Fruit fly (Drosophila melanogaster) whole organism, wandering third instar larva: ENCODE data around the gene AP-1-2beta.

ENCODE experiments used
- CG32264 ChIP-seq: fragments of 200-800 bp; sonication (Bioruptor generic); optimal IDR thresholded peaks from 2 replicates; lab custom pipeline; 2016; ENCODE audit warnings: missing biosample characterization, missing genetic modification characterization
- CG9705 ChIP-seq: fragments of 200-800 bp; sonication (Bioruptor generic); optimal IDR thresholded peaks from 2 replicates; lab custom pipeline; 2018; ENCODE audit warnings: missing biosample characterization, mild to moderate bottlenecking, missing genetic modification characterization
- CrebA ChIP-seq: fragments of 200-800 bp; sonication (Bioruptor generic); optimal IDR thresholded peaks from 2 replicates; lab custom pipeline; 2016; ENCODE audit warnings: missing biosample characterization, mild to moderate bottlenecking, missing genetic modification characterization, borderline replicate concordance
- Dfd ChIP-seq: fragments of >200 bp; optimal IDR thresholded peaks from 2 replicates; lab custom pipeline; 2017; ENCODE audit warnings: missing biosample characterization, missing genetic modification characterization
- GATAd ChIP-seq: sonication (Bioruptor generic); optimal IDR thresholded peaks from 2 replicates; lab custom pipeline; 2016; ENCODE audit warnings: missing biosample characterization, missing genetic modification characterization
- HLH106 ChIP-seq: fragments of 200-800 bp; optimal IDR thresholded peaks from 3 replicates; lab custom pipeline; 2019; ENCODE audit warnings: missing biosample characterization, mild to moderate bottlenecking, missing genetic modification characterization, moderate library complexity
- Hnf4 ChIP-seq: fragments of 200-800 bp; sonication (Bioruptor generic); optimal IDR thresholded peaks from 2 replicates; lab custom pipeline; 2016; ENCODE audit warnings: missing biosample characterization, mild to moderate bottlenecking, missing genetic modification characterization
- Hr78 ChIP-seq: fragments of >200 bp; optimal IDR thresholded peaks from 2 replicates; lab custom pipeline; 2017; ENCODE audit warnings: missing biosample characterization, missing genetic modification characterization
- Hr83 ChIP-seq: fragments of 200-300 bp; sonication (Bioruptor generic); optimal IDR thresholded peaks from 2 replicates; lab custom pipeline; 2016; ENCODE audit warnings: missing biosample characterization, mild to moderate bottlenecking, missing genetic modification characterization, moderate library complexity; ENCODE audit not compliant: poor library complexity, severe bottlenecking
- Jra ChIP-seq: sonication (Bioruptor generic); optimal IDR thresholded peaks from 2 replicates; lab custom pipeline; 2016; ENCODE audit warnings: missing biosample characterization, missing genetic modification characterization
- Mio ChIP-seq: sonication (Bioruptor generic); optimal IDR thresholded peaks from 2 replicates; lab custom pipeline; 2016; ENCODE audit warnings: missing biosample characterization, missing genetic modification characterization
- Myc ChIP-seq: fragments of >200 bp; optimal IDR thresholded peaks from 2 replicates; lab custom pipeline; 2017
- N ChIP-seq: fragments of >200 bp; optimal IDR thresholded peaks from 2 replicates; lab custom pipeline; 2018; ENCODE audit warnings: missing biosample characterization, missing external identifiers, missing genetic modification characterization
- Rel ChIP-seq, 2 experiments: fragments of 200-800 bp; sonication (Bioruptor generic) in 1 of 2; optimal IDR thresholded peaks; 2 replicates in 1 of 2; 3 replicates in 1 of 2; lab custom pipeline; 2016 to 2019; ENCODE audit warnings: mild to moderate bottlenecking in 2 of 2, missing biosample characterization in 2 of 2, missing genetic modification characterization in 2 of 2, moderate library complexity in 1 of 2
- Sp1 ChIP-seq: fragments of 200-800 bp; sonication (Bioruptor generic); optimal IDR thresholded peaks from 3 replicates; lab custom pipeline; 2019; ENCODE audit warnings: missing biosample characterization, mild to moderate bottlenecking, missing genetic modification characterization, moderate library complexity
- br ChIP-seq: fragments of 200-800 bp; sonication (Bioruptor generic); optimal IDR thresholded peaks from 2 replicates; lab custom pipeline; 2016; ENCODE audit warnings: missing biosample characterization, missing genetic modification characterization
- brk ChIP-seq: fragments of 200-800 bp; sonication (Bioruptor generic); optimal IDR thresholded peaks from 2 replicates; lab custom pipeline; 2016; ENCODE audit warnings: missing biosample characterization, mild to moderate bottlenecking, missing genetic modification characterization
- dl ChIP-seq, 2 experiments: fragments of 175-275, 200-275 bp in 1 of 2; fragments of 200-275 bp in 1 of 2; sonication (Bioruptor generic); optimal IDR thresholded peaks; lab custom pipeline; 2018; ENCODE audit warnings: mild to moderate bottlenecking in 2 of 2, missing biosample characterization in 2 of 2, missing genetic modification characterization in 2 of 2, moderate library complexity in 2 of 2; ENCODE audit not compliant: partially characterized antibody in 2 of 2, insufficient read depth in 1 of 2
- dmrt93B ChIP-seq: fragments of 200-800 bp; sonication (Bioruptor generic); optimal IDR thresholded peaks from 2 replicates; lab custom pipeline; 2018; ENCODE audit warnings: missing biosample characterization, mild to moderate bottlenecking, missing genetic modification characterization
- dsf ChIP-seq: sonication (Bioruptor generic); optimal IDR thresholded peaks from 2 replicates; lab custom pipeline; 2016; ENCODE audit warnings: missing biosample characterization, missing genetic modification characterization, borderline replicate concordance
- ey ChIP-seq: fragments of 200-800 bp; sonication (Bioruptor generic); optimal IDR thresholded peaks from 2 replicates; lab custom pipeline; 2016; ENCODE audit warnings: missing biosample characterization, missing genetic modification characterization
- foxo ChIP-seq, 2 experiments: fragments of 200-800 bp; sonication (Bioruptor generic); optimal IDR thresholded peaks; 2 replicates in 1 of 2; 3 replicates in 1 of 2; lab custom pipeline; 2016 to 2017; ENCODE audit warnings: missing biosample characterization in 2 of 2, missing genetic modification characterization in 2 of 2
- fru ChIP-seq: fragments of 200-800 bp; sonication (Bioruptor generic); optimal IDR thresholded peaks from 3 replicates; lab custom pipeline; 2016; ENCODE audit warnings: missing biosample characterization, mild to moderate bottlenecking, missing genetic modification characterization
- h ChIP-seq: fragments of 200-800 bp; sonication (Bioruptor generic); optimal IDR thresholded peaks from 3 replicates; lab custom pipeline; 2016; ENCODE audit warnings: missing biosample characterization, mild to moderate bottlenecking, missing genetic modification characterization
- jim ChIP-seq: fragments of 175-275, 200-325 bp; sonication (Bioruptor generic); optimal IDR thresholded peaks from 2 replicates; lab custom pipeline; 2016; ENCODE audit warnings: missing biosample characterization, mild to moderate bottlenecking, missing genetic modification characterization
- lola ChIP-seq: fragments of >200 bp; optimal IDR thresholded peaks from 2 replicates; lab custom pipeline; 2017; ENCODE audit warnings: missing biosample characterization, missing genetic modification characterization
- psq ChIP-seq: fragments of 200-800 bp; sonication (Bioruptor generic); optimal IDR thresholded peaks from 3 replicates; lab custom pipeline; 2017; ENCODE audit warnings: missing biosample characterization, mild to moderate bottlenecking, missing genetic modification characterization, moderate library complexity
- rgr ChIP-seq: fragments of 200-800 bp; sonication (Bioruptor generic); optimal IDR thresholded peaks from 3 replicates; lab custom pipeline; 2016; ENCODE audit warnings: missing biosample characterization, mild to moderate bottlenecking, missing genetic modification characterization
- sage ChIP-seq: fragments of 200-800 bp; sonication (Bioruptor generic); optimal IDR thresholded peaks from 2 replicates; lab custom pipeline; 2016; ENCODE audit warnings: missing biosample characterization, mild to moderate bottlenecking, missing genetic modification characterization
- sv ChIP-seq: fragments of 200-800 bp; sonication (Bioruptor generic); optimal IDR thresholded peaks from 3 replicates; lab custom pipeline; 2016; ENCODE audit warnings: missing biosample characterization, missing genetic modification characterization
- tai ChIP-seq: sonication (Bioruptor generic); optimal IDR thresholded peaks from 2 replicates; lab custom pipeline; 2016; ENCODE audit warnings: missing biosample characterization, missing genetic modification characterization
- usp ChIP-seq: fragments of >200 bp; optimal IDR thresholded peaks from 2 replicates; lab custom pipeline; 2017; ENCODE audit warnings: missing biosample characterization, missing genetic modification characterization
- woc ChIP-seq: sonication (Bioruptor generic); optimal IDR thresholded peaks from 2 replicates; lab custom pipeline; 2016; ENCODE audit warnings: missing biosample characterization, mild to moderate bottlenecking, missing genetic modification characterization

AP-1-2beta gene

dm6 chrX:19764824-19765489 lies 34.2 kb downstream of the AP-1-2beta start, which contains the start of gene CG12702:
CG12702 (minus strand) TSS chrX:19764874.
- TF ChIP-seq usp (GFP tag; lab: Kevin White, UChicago), result no peak
- no peak for TF ChIP-seq Sp1 (GFP tag; lab: Kevin White, UChicago)
- no peak for TF ChIP-seq N (GFP tag; lab: Kevin White, UChicago)
- TF ChIP-seq woc (GFP tag; lab: Kevin White, UChicago), result no peak
- no peak for TF ChIP-seq HLH106 (tag; lab: Kevin White, UChicago)
- no peak for TF ChIP-seq h (GFP tag; lab: Kevin White, UChicago)
- TF ChIP-seq Dfd, result no peak
- no peak for TF ChIP-seq jim (GFP tag; lab: Kevin White, UChicago)
- TF ChIP-seq sage (GFP tag; lab: Kevin White, UChicago), result no peak
- no peak for TF ChIP-seq dsf
- no peak for TF ChIP-seq psq (GFP tag; lab: Kevin White, UChicago)
- TF ChIP-seq sv (GFP tag; lab: Kevin White, UChicago), result no peak
- TF ChIP-seq Hr83 (GFP tag; lab: Kevin White, UChicago), result no peak
- no peak for TF ChIP-seq brk (GFP tag; lab: Kevin White, UChicago)

- TF ChIP-seq dl (GFP tag; optimal IDR thresholded peaks at IDR 0.05; lab: Kevin White, UChicago; ENCODE audit: insufficient read depth in 1 of 2, partially characterized antibody in 2 of 2) (no peak), tai (GFP tag; lab: Kevin White, UChicago) (no peak), Myc (lab: Kevin White, UChicago) (no peak), lola (GFP tag; lab: Kevin White, UChicago) (no peak), sv (GFP tag; lab: Kevin White, UChicago) (no peak), Mio (no peak), ey (no peak), rgr (GFP tag; lab: Kevin White, UChicago) (no peak), Rel (GFP tag; optimal IDR thresholded peaks at IDR 0.05; lab: Kevin White, UChicago) (no peak), Rel (tag; optimal IDR thresholded peaks at IDR 0.05; lab: Kevin White, UChicago) (no peak)
Observed at dm6 chrX:19765490-19766212, 34.8 kb downstream of the AP-1-2beta start.

dm6 chrX:19769821-19770519 lies 39.2 kb downstream of the AP-1-2beta start:
- peak; percentile 61 for TF ChIP-seq Sp1 (GFP tag; lab: Kevin White, UChicago)
- TF ChIP-seq br (GFP tag; lab: Kevin White, UChicago), result peak; percentile 27
- no peak for TF ChIP-seq Hr83 (GFP tag; lab: Kevin White, UChicago)
- peak; percentile 31 for TF ChIP-seq Jra (GFP tag; lab: Kevin White, UChicago)
- peak; percentile 72 for TF ChIP-seq h (GFP tag; lab: Kevin White, UChicago)
- TF ChIP-seq ey, result peak; percentile 62
- TF ChIP-seq Hnf4 (GFP tag; lab: Kevin White, UChicago), result peak; percentile 47
- no peak for TF ChIP-seq dl (GFP tag; optimal IDR thresholded peaks at IDR 0.05; lab: Kevin White, UChicago; ENCODE audit: insufficient read depth in 1 of 2, partially characterized antibody in 2 of 2)
- TF ChIP-seq CrebA (GFP tag; lab: Kevin White, UChicago), result peak; percentile 2
- peak; percentile 36 for TF ChIP-seq dmrt93B (GFP tag; lab: Kevin White, UChicago)
- TF ChIP-seq psq (GFP tag; lab: Kevin White, UChicago), result peak; percentile 78
- no peak for TF ChIP-seq tai (GFP tag; lab: Kevin White, UChicago)
- TF ChIP-seq Dfd, result no peak
- peak; percentile 58 for TF ChIP-seq rgr (GFP tag; lab: Kevin White, UChicago)
- TF ChIP-seq foxo (GFP tag; optimal IDR thresholded peaks at IDR 0.05; lab: Kevin White, UChicago), result peak in 1 of 2 experiments; percentile 68
- peak; percentile 47 for TF ChIP-seq HLH106 (tag; lab: Kevin White, UChicago)
- TF ChIP-seq woc (GFP tag; lab: Kevin White, UChicago), result peak; percentile 46
- TF ChIP-seq GATAd (GFP tag; lab: Kevin White, UChicago), result no peak
- TF ChIP-seq sage (GFP tag; lab: Kevin White, UChicago), result no peak
- TF ChIP-seq usp (GFP tag; lab: Kevin White, UChicago), result no peak
- TF ChIP-seq CG32264 (GFP tag; lab: Kevin White, UChicago), result peak; percentile 13
- TF ChIP-seq CG9705, result peak; percentile 19
- peak; percentile 69 for TF ChIP-seq fru (GFP tag; lab: Kevin White, UChicago)
- TF ChIP-seq Hr78 (GFP tag; lab: Kevin White, UChicago), result no peak
- TF ChIP-seq, all 38 proteins: peak for 16
